Worm (Caenorhabditis elegans) whole organism, mixed stage, embryonic: Measurements from ENCODE around the gene C07A12.2.
A peak's percentile ranks its signal among the peaks of the same experiment; 100 is the strongest.

Experiments used
- M03D4.4 ChIP-seq: sonication (generic microtip); optimal IDR thresholded peaks from 2 replicates; lab custom pipeline; 2017; ENCODE audit warnings: mild to moderate bottlenecking, missing genetic modification characterization, missing compliant biosample characterization
- bed-3 ChIP-seq: fragments of 200-800 bp; sonication (Bioruptor generic); optimal IDR thresholded peaks from 3 replicates; lab custom pipeline; 2018; ENCODE audit warnings: mild to moderate bottlenecking, missing genetic modification characterization, moderate library complexity, missing compliant biosample characterization
- ceh-39 ChIP-seq: fragments of 150-350 bp; optimal IDR thresholded peaks from 2 replicates; lab custom pipeline; 2014; ENCODE audit warnings: missing biosample characterization, missing genetic modification characterization
- ces-1 ChIP-seq: fragments of 150-350 bp; optimal IDR thresholded peaks from 2 replicates; lab custom pipeline; 2014; ENCODE audit warnings: missing biosample characterization, missing genetic modification reagents, missing genetic modification characterization
- drap-1 ChIP-seq: fragments of 200-800 bp; sonication (Bioruptor generic); optimal IDR thresholded peaks from 3 replicates; lab custom pipeline; 2018; ENCODE audit warnings: mild to moderate bottlenecking, missing genetic modification characterization, missing compliant biosample characterization
- elt-1 ChIP-seq: sonication (generic microtip); optimal IDR thresholded peaks from 2 replicates; lab custom pipeline; 2017; ENCODE audit warnings: missing genetic modification characterization, mild to moderate bottlenecking, missing compliant biosample characterization, antibody characterized with exemption, moderate library complexity, borderline replicate concordance; ENCODE audit not compliant: insufficient read depth
- elt-3 ChIP-seq: fragments of 150-350 bp; optimal IDR thresholded peaks from 2 replicates; lab custom pipeline; 2014; ENCODE audit warnings: missing biosample characterization, missing genetic modification characterization
- flh-1 ChIP-seq: fragments of 200-800 bp; sonication (Bioruptor generic); optimal IDR thresholded peaks from 2 replicates; lab custom pipeline; 2018; ENCODE audit warnings: mild to moderate bottlenecking, missing genetic modification characterization, moderate library complexity, missing compliant biosample characterization
- ham-2 ChIP-seq: fragments of 200-800 bp; sonication (Bioruptor generic); optimal IDR thresholded peaks from 2 replicates; lab custom pipeline; 2018; ENCODE audit warnings: mild to moderate bottlenecking, missing genetic modification characterization, missing compliant biosample characterization
- hlh-1 ChIP-seq: fragments of 150-350 bp; optimal IDR thresholded peaks from 2 replicates; lab custom pipeline; 2014; ENCODE audit warnings: missing biosample characterization, missing genetic modification reagents, missing genetic modification characterization
- lin-13 ChIP-seq: fragments of 150-350 bp; optimal IDR thresholded peaks from 2 replicates; lab custom pipeline; 2014; ENCODE audit warnings: missing biosample characterization, missing genetic modification characterization
- lsy-2 ChIP-seq: fragments of 150-350 bp; optimal IDR thresholded peaks from 2 replicates; lab custom pipeline; 2014; ENCODE audit warnings: missing biosample characterization, missing genetic modification characterization
- mab-5 ChIP-seq: fragments of 150-350 bp; optimal IDR thresholded peaks from 2 replicates; lab custom pipeline; 2014; ENCODE audit warnings: missing biosample characterization, missing genetic modification characterization
- mep-1 ChIP-seq: fragments of 150-350 bp; optimal IDR thresholded peaks from 2 replicates; lab custom pipeline; 2017; ENCODE audit warnings: missing biosample characterization, missing genetic modification reagents, missing genetic modification characterization, inconsistent platforms
- mls-2 ChIP-seq: sonication (generic microtip); optimal IDR thresholded peaks from 2 replicates; lab custom pipeline; 2016; ENCODE audit warnings: mild to moderate bottlenecking, missing genetic modification characterization, moderate library complexity, missing compliant biosample characterization
- nhr-12 ChIP-seq: fragments of 150-350 bp; optimal IDR thresholded peaks from 2 replicates; lab custom pipeline; 2014; ENCODE audit warnings: missing biosample characterization, missing genetic modification characterization
- nhr-2 ChIP-seq: fragments of 150-350 bp; optimal IDR thresholded peaks from 2 replicates; lab custom pipeline; 2014; ENCODE audit warnings: missing biosample characterization, missing genetic modification characterization
- nhr-237 ChIP-seq: fragments of 150-350 bp; optimal IDR thresholded peaks from 2 replicates; lab custom pipeline; 2014; ENCODE audit warnings: missing biosample characterization, missing genetic modification characterization
- nhr-28 ChIP-seq: fragments of 150-350 bp; optimal IDR thresholded peaks from 2 replicates; lab custom pipeline; 2014; ENCODE audit warnings: missing biosample characterization, missing genetic modification characterization
- nhr-76 ChIP-seq: sonication (generic microtip); optimal IDR thresholded peaks from 2 replicates; lab custom pipeline; 2017; ENCODE audit warnings: missing biosample characterization, missing genetic modification characterization
- pha-4 ChIP-seq: fragments of 150-350 bp; optimal IDR thresholded peaks from 2 replicates; lab custom pipeline; 2018; ENCODE audit warnings: missing biosample characterization, missing genetic modification reagents, missing genetic modification characterization
- sem-2 ChIP-seq: fragments of 200-800 bp; sonication (Bioruptor generic); optimal IDR thresholded peaks from 2 replicates; lab custom pipeline; 2018; ENCODE audit warnings: mild to moderate bottlenecking, missing genetic modification characterization, missing compliant biosample characterization
- snpc-4 ChIP-seq: fragments of 150-350 bp; optimal IDR thresholded peaks from 2 replicates; lab custom pipeline; 2014; ENCODE audit warnings: missing biosample characterization, missing genetic modification characterization
- sptf-1 ChIP-seq: sonication (generic microtip); optimal IDR thresholded peaks from 2 replicates; lab custom pipeline; 2017; ENCODE audit warnings: mild to moderate bottlenecking, missing genetic modification characterization, moderate library complexity, missing compliant biosample characterization
- unc-120 ChIP-seq: sonication (generic microtip); optimal IDR thresholded peaks from 2 replicates; lab custom pipeline; 2017; ENCODE audit warnings: missing genetic modification characterization, missing compliant biosample characterization; ENCODE audit not compliant: poor library complexity, severe bottlenecking
- unc-62 ChIP-seq: fragments of 150-350 bp; optimal IDR thresholded peaks from 2 replicates; lab custom pipeline; 2014; ENCODE audit warnings: missing biosample characterization, missing genetic modification reagents, missing genetic modification characterization
- zip-8 ChIP-seq: fragments of 150-350 bp; optimal IDR thresholded peaks from 2 replicates; lab custom pipeline; 2014; ENCODE audit warnings: missing biosample characterization, missing genetic modification characterization
- ztf-11 ChIP-seq: fragments of 150-350 bp; optimal IDR thresholded peaks from 2 replicates; lab custom pipeline; 2014; ENCODE audit warnings: missing biosample characterization, missing genetic modification characterization

C07A12.2 gene

ce11 chrX:4502039-4502438, 42.6 kb upstream of the C07A12.2 start:
- TF ChIP-seq mep-1 (tag; lab: Kevin White, UChicago) (no peak), nhr-237 (tag; lab: Kevin White, UChicago) (no peak), ztf-11 (tag; lab: Kevin White, UChicago) (no peak), ces-1 (GFP tag; lab: Kevin White, UChicago) (no peak), mab-5 (tag; lab: Kevin White, UChicago) (no peak), lsy-2 (no peak), nhr-12 (tag; lab: Kevin White, UChicago) (no peak), pha-4 (tag; lab: Kevin White, UChicago) (no peak), nhr-76 (tag; lab: Kevin White, UChicago) (no peak)

ce11 chrX:4503259-4503658, 41.4 kb upstream of the C07A12.2 start:
- TF ChIP-seq elt-1 (tag; lab: Kevin White, UChicago) (no peak), mls-2 (tag; lab: Kevin White, UChicago) (no peak), lsy-2 (no peak), nhr-2 (tag; lab: Kevin White, UChicago) (peak; percentile 26), ceh-39 (tag; lab: Kevin White, UChicago) (peak; percentile 39), unc-62 (no peak), pha-4 (tag; lab: Kevin White, UChicago) (peak; percentile 1)

- TF ChIP-seq unc-120 (tag; lab: Kevin White, UChicago), result no peak
- no peak for TF ChIP-seq drap-1 (GFP tag; lab: Kevin White, UChicago)
- TF ChIP-seq nhr-237 (tag; lab: Kevin White, UChicago), result no peak
- TF ChIP-seq mls-2 (tag; lab: Kevin White, UChicago), result peak; percentile 9
- TF ChIP-seq flh-1 (GFP tag; lab: Kevin White, UChicago), result no peak
- TF ChIP-seq mab-5 (tag; lab: Kevin White, UChicago), result no peak
- no peak for TF ChIP-seq nhr-12 (tag; lab: Kevin White, UChicago)
- peak; percentile 70 for TF ChIP-seq ces-1 (GFP tag; lab: Kevin White, UChicago)
- TF ChIP-seq sptf-1, result peak; percentile 41
- TF ChIP-seq M03D4.4 (tag; lab: Kevin White, UChicago), result no peak
- no peak for TF ChIP-seq elt-3
- no peak for TF ChIP-seq hlh-1 (tag; lab: Kevin White, UChicago)
- no peak for TF ChIP-seq unc-62
- no peak for TF ChIP-seq snpc-4 (tag; lab: Kevin White, UChicago)
Observed at ce11 chrX:4504108-4504668, 40.5 kb upstream of the C07A12.2 start, which contains the start of gene dgk-2. Gene dgk-2 (minus strand): TSS chrX:4504388.

- TF ChIP-seq nhr-237 (tag; lab: Kevin White, UChicago) (no peak), nhr-76 (tag; lab: Kevin White, UChicago) (no peak), zip-8 (no peak), mab-5 (tag; lab: Kevin White, UChicago) (no peak), snpc-4 (tag; lab: Kevin White, UChicago) (no peak), elt-1 (tag; lab: Kevin White, UChicago) (no peak), bed-3 (GFP tag; lab: Kevin White, UChicago) (no peak), sptf-1 (no peak), ceh-39 (tag; lab: Kevin White, UChicago) (no peak), mls-2 (tag; lab: Kevin White, UChicago) (no peak), ztf-11 (tag; lab: Kevin White, UChicago) (no peak), pha-4 (tag; lab: Kevin White, UChicago) (no peak), elt-3 (no peak), unc-62 (no peak), mep-1 (tag; lab: Kevin White, UChicago) (no peak), nhr-12 (tag; lab: Kevin White, UChicago) (no peak), M03D4.4 (tag; lab: Kevin White, UChicago) (no peak), drap-1 (GFP tag; lab: Kevin White, UChicago) (no peak), sem-2 (GFP tag; lab: Kevin White, UChicago) (no peak), nhr-28 (tag; lab: Kevin White, UChicago) (no peak)
Observed at ce11 chrX:4507122-4507681, 37.4 kb upstream of the C07A12.2 start.

- no peak for TF ChIP-seq ces-1 (GFP tag; lab: Kevin White, UChicago)
- TF ChIP-seq ham-2 (GFP tag; lab: Kevin White, UChicago), result no peak
- no peak for TF ChIP-seq lin-13 (tag; lab: Kevin White, UChicago)
- TF ChIP-seq elt-1 (tag; lab: Kevin White, UChicago), result no peak
- no peak for TF ChIP-seq pha-4 (tag; lab: Kevin White, UChicago)
Observed at ce11 chrX:4508209-4508608, 36.4 kb upstream of the C07A12.2 start, which contains the start of gene rhi-1. Gene rhi-1 (plus strand): TSS chrX:4508509.
